Fruit fly (Drosophila melanogaster) whole organism, embryonic: ENCODE data around the gene CG31817.

Experiments
- Antp ChIP-seq: fragments of 200-800 bp; sonication (Bioruptor generic); optimal IDR thresholded peaks from 3 replicates; lab custom pipeline; 2016; ENCODE audit warnings: missing biosample characterization, missing genetic modification characterization
- CG10147 ChIP-seq: fragments of 200-800 bp; sonication (Bioruptor generic); optimal IDR thresholded peaks from 2 replicates; lab custom pipeline; 2019; ENCODE audit warnings: missing biosample characterization, mild to moderate bottlenecking, missing genetic modification characterization, moderate library complexity
- CG10959 ChIP-seq: fragments of 200-800 bp; sonication (Bioruptor generic); IDR thresholded peaks from 2 replicates; pipeline ENCODE4 v1.3.6; 2022; ENCODE audit warnings: missing biosample characterization, missing genetic modification characterization
- CG11093 ChIP-seq: fragments of 200-800 bp; sonication (Bioruptor generic); IDR thresholded peaks from 3 replicates; pipeline ENCODE4 v1.3.6; 2022; ENCODE audit warnings: missing biosample characterization, missing genetic modification characterization
- CG11456 ChIP-seq: fragments of 200-800 bp; sonication (Bioruptor generic); IDR thresholded peaks from 3 replicates; pipeline ENCODE4 v1.3.6; 2022; ENCODE audit warnings: missing biosample characterization, missing genetic modification characterization
- CG11696 ChIP-seq: fragments of 200-800 bp; sonication (Bioruptor generic); IDR thresholded peaks from 2 replicates; pipeline ENCODE4 v1.3.6; 2022; ENCODE audit warnings: missing biosample characterization, missing genetic modification characterization
- CG12299 ChIP-seq: fragments of 200-800 bp; sonication (Bioruptor generic); optimal IDR thresholded peaks from 2 replicates; lab custom pipeline; 2018; ENCODE audit warnings: missing biosample characterization, mild to moderate bottlenecking, missing genetic modification characterization
- CG12391 ChIP-seq: fragments of 200-800 bp; sonication (Bioruptor generic); optimal IDR thresholded peaks from 3 replicates; lab custom pipeline; 2018; ENCODE audit warnings: missing biosample characterization, mild to moderate bottlenecking, missing genetic modification characterization, moderate library complexity
- CG14667 ChIP-seq: fragments of 200-800 bp; sonication (Bioruptor generic); IDR thresholded peaks from 2 replicates; pipeline ENCODE4 v1.3.6; 2022; ENCODE audit warnings: missing biosample characterization, missing genetic modification characterization
- CG15011 ChIP-seq: fragments of 200-800 bp; sonication (Bioruptor generic); optimal IDR thresholded peaks from 3 replicates; lab custom pipeline; 2018; ENCODE audit warnings: missing biosample characterization, mild to moderate bottlenecking, missing genetic modification characterization
- CG15514 ChIP-seq: fragments of 200-800 bp; sonication (Bioruptor generic); optimal IDR thresholded peaks from 3 replicates; lab custom pipeline; 2017; ENCODE audit warnings: missing biosample characterization, missing genetic modification characterization, mild to moderate bottlenecking, moderate library complexity, missing genetic modification reagents
- CG17186 ChIP-seq: fragments of 200-800 bp; sonication (Bioruptor generic); optimal IDR thresholded peaks from 3 replicates; lab custom pipeline; 2017; ENCODE audit warnings: missing biosample characterization, missing genetic modification reagents, missing genetic modification characterization
- CG18262 ChIP-seq: fragments of 200-800 bp; optimal IDR thresholded peaks from 3 replicates; lab custom pipeline; 2019; ENCODE audit warnings: missing biosample characterization, mild to moderate bottlenecking, missing genetic modification characterization, moderate library complexity
- CG18764 ChIP-seq: fragments of 200-800 bp; sonication (Bioruptor generic); optimal IDR thresholded peaks from 3 replicates; lab custom pipeline; 2016; ENCODE audit warnings: missing biosample characterization, missing genetic modification characterization
- CG2116 ChIP-seq: fragments of 200-800 bp; sonication (Bioruptor generic); optimal IDR thresholded peaks from 3 replicates; lab custom pipeline; 2018; ENCODE audit warnings: missing biosample characterization, mild to moderate bottlenecking, missing genetic modification characterization
- CG2875 ChIP-seq: fragments of 200-800 bp; sonication (Bioruptor generic); optimal IDR thresholded peaks from 2 replicates; lab custom pipeline; 2017; ENCODE audit warnings: missing biosample characterization, mild to moderate bottlenecking, missing genetic modification characterization, missing genetic modification reagents
- CG33557 ChIP-seq: fragments of 200-800 bp; sonication (Bioruptor generic); optimal IDR thresholded peaks from 2 replicates; lab custom pipeline; 2019; ENCODE audit warnings: missing biosample characterization, mild to moderate bottlenecking, missing genetic modification characterization, moderate library complexity
- CG42726 ChIP-seq: fragments of 200-800 bp; sonication (Bioruptor generic); IDR thresholded peaks from 2 replicates; pipeline ENCODE4 v1.3.6; 2022; ENCODE audit warnings: missing biosample characterization, missing genetic modification characterization; ENCODE audit not compliant: partially characterized antibody
- CG4854 ChIP-seq: fragments of 200-800 bp; sonication (Bioruptor generic); optimal IDR thresholded peaks from 2 replicates; lab custom pipeline; 2016; ENCODE audit warnings: missing biosample characterization, missing genetic modification characterization, inconsistent platforms
- CG7271 ChIP-seq: fragments of 200-800 bp; sonication (Bioruptor generic); optimal IDR thresholded peaks from 2 replicates; lab custom pipeline; 2018; ENCODE audit warnings: missing biosample characterization, mild to moderate bottlenecking, missing genetic modification characterization, moderate library complexity
- Chrac-16 ChIP-seq: fragments of 200-800 bp; sonication (Bioruptor generic); optimal IDR thresholded peaks from 3 replicates; lab custom pipeline; 2016; ENCODE audit warnings: missing biosample characterization, missing genetic modification characterization
- CrebB ChIP-seq: fragments of 200-800 bp; sonication (Bioruptor generic); optimal IDR thresholded peaks from 3 replicates; lab custom pipeline; 2018; ENCODE audit warnings: missing biosample characterization, mild to moderate bottlenecking, missing genetic modification characterization
- Doc2 ChIP-seq: fragments of 200-800 bp; sonication (Bioruptor generic); IDR thresholded peaks from 2 replicates; pipeline ENCODE4 v1.3.6; 2022; ENCODE audit warnings: missing biosample characterization, missing genetic modification characterization
- Drgx ChIP-seq: fragments of 200-800 bp; sonication (Bioruptor generic); IDR thresholded peaks from 2 replicates; pipeline ENCODE4 v1.3.6; 2022; ENCODE audit warnings: missing biosample characterization, missing genetic modification characterization
- Elba2 ChIP-seq: fragments of 200-800 bp; sonication (Bioruptor generic); optimal IDR thresholded peaks from 3 replicates; lab custom pipeline; 2016; ENCODE audit warnings: missing biosample characterization, missing genetic modification characterization
- HmgZ ChIP-seq: fragments of 200-800 bp; sonication (Bioruptor generic); optimal IDR thresholded peaks from 2 replicates; lab custom pipeline; 2018; ENCODE audit warnings: missing biosample characterization, mild to moderate bottlenecking, missing genetic modification characterization
- NFAT ChIP-seq: fragments of 200-800 bp; sonication (Bioruptor generic); IDR thresholded peaks from 2 replicates; pipeline ENCODE4 v1.3.6; 2022; ENCODE audit warnings: missing biosample characterization, missing genetic modification characterization
- Sin3A ChIP-seq: fragments of >200 bp; optimal IDR thresholded peaks from 2 replicates; lab custom pipeline; 2018
- ato ChIP-seq: fragments of 200-800 bp; sonication (Bioruptor generic); IDR thresholded peaks from 2 replicates; pipeline ENCODE4 v1.3.6; 2022; ENCODE audit warnings: missing biosample characterization, missing genetic modification characterization; ENCODE audit not compliant: partially characterized antibody
- crol ChIP-seq: fragments of 200-800 bp; sonication (Bioruptor generic); IDR thresholded peaks from 2 replicates; pipeline ENCODE4 v1.3.6; 2022; ENCODE audit warnings: missing biosample characterization, missing genetic modification characterization
- dan ChIP-seq: fragments of 200-800 bp; sonication (Bioruptor generic); IDR thresholded peaks from 2 replicates; pipeline ENCODE4 v1.3.6; 2022; ENCODE audit warnings: missing biosample characterization, missing genetic modification characterization
- disco-r ChIP-seq: fragments of 200-800 bp; sonication (Bioruptor generic); optimal IDR thresholded peaks from 2 replicates; lab custom pipeline; 2016; ENCODE audit warnings: missing biosample characterization, missing genetic modification characterization
- dmrt99B ChIP-seq: fragments of 200-800 bp; sonication (Bioruptor generic); optimal IDR thresholded peaks from 2 replicates; lab custom pipeline; 2018; ENCODE audit warnings: missing biosample characterization, mild to moderate bottlenecking, missing genetic modification characterization, moderate library complexity
- esg ChIP-seq: fragments of 200-800 bp; sonication (Bioruptor generic); conservative IDR thresholded peaks from 2 replicates; pipeline ENCODE4 v1.3.6; 2022; ENCODE audit warnings: missing biosample characterization, missing genetic modification characterization
- fd3F ChIP-seq: fragments of 200-800 bp; sonication (Bioruptor generic); optimal IDR thresholded peaks from 2 replicates; lab custom pipeline; 2018; ENCODE audit warnings: missing biosample characterization, mild to moderate bottlenecking, missing genetic modification characterization, moderate library complexity
- gcm2 ChIP-seq: fragments of 200-800 bp; sonication (Bioruptor generic); optimal IDR thresholded peaks from 2 replicates; lab custom pipeline; 2016; ENCODE audit warnings: missing biosample characterization, missing genetic modification characterization
- hth ChIP-seq: fragments of >200 bp; optimal IDR thresholded peaks from 2 replicates; lab custom pipeline; 2017; ENCODE audit warnings: inconsistent platforms
- inv ChIP-seq: fragments of 200-800 bp; sonication (Bioruptor generic); IDR thresholded peaks from 2 replicates; pipeline ENCODE4 v1.3.6; 2022; ENCODE audit warnings: missing biosample characterization, missing genetic modification characterization; ENCODE audit not compliant: partially characterized antibody
- kah ChIP-seq: fragments of 200-800 bp; sonication (Bioruptor generic); optimal IDR thresholded peaks from 2 replicates; lab custom pipeline; 2018; ENCODE audit warnings: missing biosample characterization, mild to moderate bottlenecking, missing genetic modification characterization
- lov ChIP-seq, 2 experiments: fragments of 200-800 bp in 1 of 2; fragments of >200 bp in 1 of 2; sonication (Bioruptor generic) in 1 of 2; IDR thresholded peaks in 1 of 2; optimal IDR thresholded peaks in 1 of 2; 2 replicates in 1 of 2; 3 replicates in 1 of 2; pipeline versions ENCODE4 v1.3.6 to Lab custom; 2017 to 2022; ENCODE audit warnings: missing biosample characterization in 1 of 2, missing genetic modification characterization in 1 of 2
- mam ChIP-seq: fragments of 200-800 bp; sonication (Bioruptor generic); optimal IDR thresholded peaks from 3 replicates; lab custom pipeline; 2016; ENCODE audit warnings: missing biosample characterization, missing genetic modification characterization
- mld ChIP-seq: fragments of 200-800 bp; sonication (Bioruptor generic); IDR thresholded peaks from 3 replicates; pipeline ENCODE4 v1.3.6; 2022; ENCODE audit warnings: missing biosample characterization, missing genetic modification characterization; ENCODE audit not compliant: partially characterized antibody
- pho ChIP-seq: fragments of 200-800 bp; sonication (Bioruptor generic); optimal IDR thresholded peaks from 2 replicates; lab custom pipeline; 2016; ENCODE audit warnings: missing biosample characterization, missing genetic modification characterization
- sens ChIP-seq: fragments of 200-800 bp; sonication (Bioruptor generic); peaks from one replicate; lab custom pipeline; 2016; ENCODE audit warnings: missing biosample characterization, missing genetic modification characterization
- ssp ChIP-seq: fragments of 200-800 bp; sonication (Bioruptor generic); IDR thresholded peaks from 2 replicates; pipeline ENCODE4 v1.3.6; 2022; ENCODE audit warnings: missing biosample characterization, missing genetic modification characterization
- tio ChIP-seq: fragments of 200-800 bp; sonication (Bioruptor generic); optimal IDR thresholded peaks from 2 replicates; lab custom pipeline; 2017; ENCODE audit warnings: missing biosample characterization, missing genetic modification characterization, inconsistent platforms
- tll ChIP-seq, 2 experiments: fragments of 200-800 bp in 1 of 2; fragments of >200 bp in 1 of 2; sonication (Bioruptor generic) in 1 of 2; optimal IDR thresholded peaks; 2 replicates each; lab custom pipeline; 2017 to 2019; ENCODE audit warnings: missing biosample characterization in 2 of 2, missing genetic modification characterization in 2 of 2, mild to moderate bottlenecking in 1 of 2, moderate library complexity in 1 of 2
- trem ChIP-seq: fragments of 200-800 bp; optimal IDR thresholded peaks from 3 replicates; lab custom pipeline; 2019; ENCODE audit warnings: missing biosample characterization, mild to moderate bottlenecking, missing genetic modification characterization, moderate library complexity
- zfh1 ChIP-seq: fragments of 200-800 bp; sonication (Bioruptor generic); IDR thresholded peaks from 3 replicates; pipeline ENCODE4 v1.3.6; 2022; ENCODE audit warnings: missing biosample characterization, missing genetic modification characterization

CG31817 gene

DNA sequence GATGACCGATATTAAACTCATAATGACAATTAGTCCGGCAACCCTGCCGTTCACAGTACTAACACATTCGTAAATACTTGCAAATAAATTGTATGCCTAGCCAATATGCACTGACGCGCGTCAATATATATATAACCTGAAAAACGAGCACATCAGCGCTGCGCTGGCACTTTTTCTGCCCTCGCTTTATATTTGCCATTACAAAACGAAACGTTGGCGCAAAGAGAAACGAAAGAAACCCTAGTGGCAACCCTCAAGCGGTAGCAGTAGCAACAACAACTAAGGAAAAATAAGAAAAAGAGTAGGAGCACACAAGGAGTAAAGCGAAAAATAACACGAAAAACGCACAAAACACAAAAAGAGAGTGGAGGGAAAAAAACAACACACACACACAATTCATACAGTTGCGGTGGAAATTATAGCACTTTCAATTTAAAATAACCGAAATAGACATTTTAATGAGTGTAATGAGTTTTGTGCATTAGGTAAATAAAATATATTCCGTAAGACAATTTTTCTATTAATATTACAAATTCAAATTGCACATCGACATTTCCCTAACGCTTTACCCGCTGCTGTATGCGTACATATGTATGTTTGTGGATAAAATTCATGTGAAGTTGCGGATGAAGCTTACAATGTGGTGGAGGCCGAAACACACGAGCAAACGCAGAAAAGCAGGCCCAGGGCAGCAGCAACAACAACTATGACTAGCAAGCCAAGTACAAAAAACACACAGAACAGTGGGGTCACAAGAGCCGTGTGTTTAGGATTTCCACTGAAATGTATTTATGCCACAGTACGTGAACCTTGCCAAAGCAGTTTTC lies 13.3 kb upstream of the CG31817 start (continued):
- TF ChIP-seq crol (peak; percentile 87), CG2875 (GFP tag; lab: Kevin White, UChicago) (peak; percentile 99), CG10959 (GFP tag; lab: Robert Waterston, UW) (peak; percentile 98), CG42726 (no peak; the same call in 1 of the 2 replicates), tll (GFP tag; optimal IDR thresholded peaks at IDR 0.05; lab: Kevin White, UChicago) (peak in 1 of 2 experiments; percentile 66), CG15514 (GFP tag; lab: Kevin White, UChicago) (peak; percentile 95), lov (optimal IDR thresholded peaks at IDR 0.05; lab: Kevin White, UChicago) (no peak), lov (GFP tag; IDR thresholded peaks at IDR 0.05; lab: Robert Waterston, UW) (peak; percentile 98), CG12299 (tag; lab: Kevin White, UChicago) (peak; percentile 99), esg (GFP tag; lab: Robert Waterston, UW) (peak; percentile 99), CG10147 (GFP tag; lab: Kevin White, UChicago) (peak; percentile 99), CG17186 (GFP tag; lab: Kevin White, UChicago) (peak; percentile 93), CrebB (tag; lab: Kevin White, UChicago) (peak; percentile 99), trem (peak; percentile 96), CG15011 (GFP tag; lab: Kevin White, UChicago) (peak; percentile 99), Sin3A (lab: Kevin White, UChicago) (peak; percentile 34), Antp (GFP tag; lab: Kevin White, UChicago) (peak; percentile 97), tio (peak; percentile 99), CG11093 (GFP tag; lab: Robert Waterston, UW) (peak; percentile 97), sens (GFP tag; lab: Kevin White, UChicago) (peak; percentile 100), ato (GFP tag; lab: Robert Waterston, UW) (no peak), CG7271 (peak; percentile 94), CG2116 (GFP tag; lab: Kevin White, UChicago) (peak; percentile 89), hth (no peak), CG14667 (GFP tag; lab: Robert Waterston, UW) (peak; percentile 97), disco-r (GFP tag; lab: Kevin White, UChicago) (peak; percentile 97), Chrac-16 (GFP tag; lab: Kevin White, UChicago) (peak; percentile 99), CG4854 (GFP tag; lab: Kevin White, UChicago) (peak; percentile 98), NFAT (GFP tag; lab: Robert Waterston, UW) (peak; percentile 98), CG18262 (tag; lab: Kevin White, UChicago) (peak; percentile 99), fd3F (peak; percentile 99), dmrt99B (tag; lab: Kevin White, UChicago) (peak; percentile 100), inv (GFP tag; lab: Robert Waterston, UW) (no peak), pho (GFP tag; lab: Kevin White, UChicago) (peak; percentile 98), mld (GFP tag; lab: Robert Waterston, UW) (no peak), mam (GFP tag; lab: Kevin White, UChicago) (peak; percentile 98), zfh1 (GFP tag; lab: Robert Waterston, UW) (peak; percentile 99), CG11696 (GFP tag; lab: Robert Waterston, UW) (peak; percentile 100), gcm2 (GFP tag; lab: Kevin White, UChicago) (peak; percentile 99), ssp (GFP tag; lab: Robert Waterston, UW) (peak; percentile 93), HmgZ (peak; percentile 99), CG11456 (peak; percentile 98), Elba2 (GFP tag; lab: Kevin White, UChicago) (peak; percentile 72), Doc2 (GFP tag; lab: Robert Waterston, UW) (peak; percentile 93), kah (GFP tag; lab: Kevin White, UChicago) (peak; percentile 97), CG33557 (GFP tag; lab: Kevin White, UChicago) (peak; percentile 99), Drgx (GFP tag; lab: Robert Waterston, UW) (peak; percentile 99), CG12391 (tag; lab: Kevin White, UChicago) (peak; percentile 99), dan (GFP tag; lab: Robert Waterston, UW) (peak; percentile 94), CG18764 (GFP tag; lab: Kevin White, UChicago) (peak; percentile 97)
